Worm (Caenorhabditis elegans): ENCODE results near the gene K02F3.2.

The K02F3.2 gene

DNA sequence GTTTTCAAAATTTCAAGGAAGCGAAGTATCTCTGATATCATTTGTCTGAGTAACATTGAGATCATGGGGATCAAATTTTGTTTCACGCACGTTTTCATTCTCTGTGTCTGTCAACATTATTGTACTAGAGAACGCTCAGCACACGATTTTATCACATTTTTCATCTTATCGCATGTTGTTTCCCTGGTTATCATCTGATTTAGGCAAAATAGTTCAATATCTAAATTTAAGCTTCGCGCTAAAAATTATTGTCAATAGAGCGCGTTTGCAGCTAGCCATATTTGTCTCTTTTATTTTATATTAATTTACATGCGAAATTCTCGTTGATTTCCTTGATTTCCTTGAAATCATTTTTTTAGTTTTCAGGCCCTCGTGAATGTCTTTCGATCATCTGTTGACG is at the start of gene K02F3.2:
TSS of gene K02F3.2 (plus strand) at position 357 of the 400 bp plus-strand sequence.
- TF ChIP-seq ces-1 (GFP tag; optimal IDR thresholded peaks at IDR 0.05) (peak; percentile 58), snpc-4 (tag; optimal IDR thresholded peaks at IDR 0.05) (no peak), nhr-2 (tag; optimal IDR thresholded peaks at IDR 0.05) (no peak), elt-1 (tag; optimal IDR thresholded peaks at IDR 0.05; ENCODE audit: borderline replicate concordance, insufficient read depth) (peak; percentile 17), flh-1 (GFP tag; optimal IDR thresholded peaks at IDR 0.05) (no peak)

DNA sequence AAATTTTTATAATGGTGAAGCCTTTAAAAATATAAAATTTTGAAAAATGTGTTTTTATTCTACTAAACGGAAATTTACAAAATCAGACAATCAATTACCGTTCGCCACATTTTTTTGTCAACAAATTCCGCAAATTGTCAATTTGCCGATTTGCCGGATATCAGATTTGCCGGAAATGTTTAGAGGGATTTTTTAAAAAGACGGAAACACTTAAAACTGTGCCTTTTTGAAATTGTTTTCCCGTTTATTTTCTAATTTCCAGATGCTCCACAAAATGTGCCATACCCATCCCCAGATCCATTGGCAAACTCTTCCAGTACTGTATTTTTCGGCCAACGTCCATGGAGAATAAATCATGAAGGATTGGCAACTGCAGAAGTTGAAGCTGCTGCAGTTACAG is 48.1 kb upstream of the K02F3.2 start:
- TF ChIP-seq lin-32 (GFP tag; optimal IDR thresholded peaks at IDR 0.05), result no peak
- TF ChIP-seq ces-1 (GFP tag; optimal IDR thresholded peaks at IDR 0.05), result no peak

DNA sequence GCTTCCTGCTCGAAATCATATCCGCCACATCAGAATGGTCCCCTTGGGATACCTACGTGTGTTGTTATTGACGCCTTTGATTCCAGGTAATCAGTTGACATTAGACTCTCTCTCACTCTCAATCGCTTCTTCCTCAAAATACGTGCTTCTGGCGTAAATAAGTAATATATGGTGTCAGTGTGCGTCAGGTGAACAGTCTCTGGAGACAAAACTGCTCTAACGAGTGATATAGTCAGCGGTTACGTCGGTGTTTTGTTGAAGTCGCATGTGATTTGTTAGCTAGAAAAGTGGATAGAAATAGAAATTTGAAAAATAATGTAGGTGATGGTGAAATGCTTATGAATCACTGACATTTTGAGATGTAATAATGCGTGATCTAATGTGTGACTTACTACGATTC is 43.6 kb upstream of the K02F3.2 start:
- no peak for TF ChIP-seq snpc-4 (tag; optimal IDR thresholded peaks at IDR 0.05)
- no peak for TF ChIP-seq sem-2 (GFP tag; optimal IDR thresholded peaks at IDR 0.05)
- no peak for TF ChIP-seq bed-3 (GFP tag; optimal IDR thresholded peaks at IDR 0.05)
- no peak for TF ChIP-seq unc-120 (tag; optimal IDR thresholded peaks at IDR 0.05; ENCODE audit: poor library complexity, severe bottlenecking)
- no peak for TF ChIP-seq M03D4.4 (tag; optimal IDR thresholded peaks at IDR 0.05)
- no peak for TF ChIP-seq unc-62 (GFP tag; optimal IDR thresholded peaks at IDR 0.05)
- no peak for TF ChIP-seq pha-4 (tag; optimal IDR thresholded peaks at IDR 0.05)
- no peak for TF ChIP-seq nhr-28 (tag; optimal IDR thresholded peaks at IDR 0.05)
- TF ChIP-seq nhr-2 (tag; optimal IDR thresholded peaks at IDR 0.05), result no peak
- no peak for TF ChIP-seq ztf-11 (tag; optimal IDR thresholded peaks at IDR 0.05)
- no peak for TF ChIP-seq nhr-12 (tag; optimal IDR thresholded peaks at IDR 0.05)
- TF ChIP-seq ces-1 (GFP tag; optimal IDR thresholded peaks at IDR 0.05), result no peak
- no peak for TF ChIP-seq lin-13 (tag; optimal IDR thresholded peaks at IDR 0.05)
- no peak for TF ChIP-seq lin-32 (GFP tag; optimal IDR thresholded peaks at IDR 0.05)
- no peak for TF ChIP-seq sptf-1 (tag; optimal IDR thresholded peaks at IDR 0.05)

DNA sequence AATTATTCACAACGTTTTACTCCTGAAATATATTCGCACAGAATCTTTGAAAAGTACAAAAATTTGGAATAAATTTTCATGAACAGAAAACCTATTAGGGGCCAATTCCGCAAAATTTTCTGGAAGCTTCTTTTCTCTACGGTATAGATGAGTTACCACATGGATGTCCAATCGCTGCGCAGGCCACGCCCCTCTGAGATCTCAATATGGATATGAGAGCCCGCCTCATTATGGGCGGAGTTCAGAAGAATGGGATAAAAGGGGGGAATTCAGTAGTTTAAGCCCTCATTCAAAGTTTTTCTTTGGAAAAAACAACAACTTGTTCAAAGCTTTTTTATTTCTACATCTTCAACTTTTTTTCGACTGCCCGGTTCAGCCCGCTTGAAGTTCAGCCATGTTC is 34.1 kb upstream of the K02F3.2 start, which contains the start of gene daf-7:
TSS of gene daf-7 (plus strand) at position 301 of the 400 bp plus-strand sequence.
- TF ChIP-seq mep-1 (tag; optimal IDR thresholded peaks at IDR 0.05) (no peak), elt-3 (tag; optimal IDR thresholded peaks at IDR 0.05) (no peak)

DNA sequence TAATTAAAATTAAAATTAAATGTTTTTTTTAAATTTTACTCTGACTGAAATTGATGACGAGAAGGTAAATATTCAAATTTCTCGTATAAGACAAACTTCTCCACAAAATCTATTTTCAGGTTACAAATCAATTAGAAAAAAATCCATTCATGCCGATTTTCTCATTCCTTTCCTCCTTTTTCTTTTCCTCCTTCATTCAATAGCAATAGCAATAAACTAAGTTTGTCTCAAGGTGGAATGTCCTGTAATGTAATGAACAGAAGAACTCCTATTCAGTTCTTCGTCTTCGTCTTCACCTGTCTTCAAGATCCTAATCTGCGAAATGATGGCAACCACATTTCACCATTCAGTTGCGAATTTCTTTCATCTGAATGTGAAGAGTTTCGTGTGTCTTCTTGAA is 29.8 kb upstream of the K02F3.2 start, which contains the start of gene dac-1:
TSS of gene dac-1 (plus strand) at position 301 of the 400 bp plus-strand sequence.
- TF ChIP-seq ceh-43 (GFP tag; optimal IDR thresholded peaks at IDR 0.05) (no peak), hlh-1 (tag; optimal IDR thresholded peaks at IDR 0.05) (no peak), ces-1 (GFP tag; optimal IDR thresholded peaks at IDR 0.05) (no peak), bed-3 (GFP tag; optimal IDR thresholded peaks at IDR 0.05) (no peak), elt-3 (tag; optimal IDR thresholded peaks at IDR 0.05) (no peak), nhr-12 (tag; optimal IDR thresholded peaks at IDR 0.05) (no peak), mab-5 (tag; optimal IDR thresholded peaks at IDR 0.05) (no peak), zip-8 (tag; optimal IDR thresholded peaks at IDR 0.05) (no peak), nhr-76 (tag; optimal IDR thresholded peaks at IDR 0.05) (no peak)

DNA sequence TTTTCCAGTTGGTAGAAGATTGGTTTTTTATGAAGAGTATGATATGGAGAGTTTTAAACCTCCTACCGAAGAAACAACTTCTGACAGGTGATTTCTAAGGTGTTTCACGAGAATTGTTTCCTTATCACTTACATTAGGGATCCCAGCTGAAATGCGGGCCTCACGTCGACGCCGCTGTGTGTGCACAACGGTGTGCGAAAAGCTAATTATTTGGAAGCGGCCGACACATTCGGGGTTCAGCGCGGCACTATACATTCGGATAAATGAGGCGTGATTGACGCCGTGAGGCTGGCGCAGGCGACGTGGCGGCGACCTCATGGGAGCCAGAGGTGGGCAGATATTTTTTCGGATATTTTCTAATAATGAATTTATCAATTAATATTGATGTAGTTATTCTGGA is 26.3 kb upstream of the K02F3.2 start:
- TF ChIP-seq sem-2 (GFP tag; optimal IDR thresholded peaks at IDR 0.05) (no peak), zip-8 (tag; optimal IDR thresholded peaks at IDR 0.05) (no peak), mab-5 (tag; optimal IDR thresholded peaks at IDR 0.05) (no peak), lsy-2 (tag; optimal IDR thresholded peaks at IDR 0.05) (no peak), blmp-1 (tag; optimal IDR thresholded peaks at IDR 0.05) (no peak), nhr-237 (tag; optimal IDR thresholded peaks at IDR 0.05) (no peak), nhr-28 (tag; optimal IDR thresholded peaks at IDR 0.05) (no peak), ceh-83 (GFP tag; optimal IDR thresholded peaks at IDR 0.05) (no peak), lin-32 (GFP tag; optimal IDR thresholded peaks at IDR 0.05) (no peak), hlh-1 (tag; optimal IDR thresholded peaks at IDR 0.05) (no peak), drap-1 (GFP tag; optimal IDR thresholded peaks at IDR 0.05) (no peak), nhr-2 (tag; optimal IDR thresholded peaks at IDR 0.05) (no peak), mep-1 (tag; optimal IDR thresholded peaks at IDR 0.05) (no peak), pha-4 (tag; optimal IDR thresholded peaks at IDR 0.05) (no peak), nhr-76 (tag; optimal IDR thresholded peaks at IDR 0.05) (no peak), cnd-1 (tag; optimal IDR thresholded peaks at IDR 0.05) (no peak), ztf-11 (tag; optimal IDR thresholded peaks at IDR 0.05) (no peak)
